Fruit fly (Drosophila melanogaster) whole organism, larva: ENCODE data around the gene Art6.

Experiments
- noc ChIP-seq: fragments of 200-800 bp; sonication (Bioruptor generic); optimal IDR thresholded peaks from 3 replicates; lab custom pipeline; 2019; ENCODE audit warnings: missing biosample characterization, mild to moderate bottlenecking, missing genetic modification characterization, moderate library complexity

Gene Art6

DNA sequence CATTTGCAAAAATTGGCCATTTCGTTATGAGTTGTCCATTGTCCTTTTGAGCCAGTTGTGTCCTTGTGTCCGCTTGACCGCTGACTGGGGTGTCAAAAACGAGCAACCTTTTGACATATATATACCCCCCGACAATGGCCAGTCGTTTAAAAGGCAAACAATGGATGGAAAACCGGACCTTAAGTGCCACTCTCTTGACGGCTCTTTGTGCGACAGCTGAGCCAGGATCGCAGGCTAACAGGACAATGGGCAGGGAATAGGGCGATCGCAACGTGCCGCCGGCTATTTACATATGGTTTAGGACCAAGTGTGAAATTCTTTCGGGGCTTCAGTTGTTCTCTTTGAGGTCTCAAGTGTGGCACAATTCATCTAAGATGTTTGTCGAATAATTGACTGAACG lies 9.3 kb downstream of the Art6 start:
- no peak for TF ChIP-seq noc (tag; lab: Kevin White, UChicago)

DNA sequence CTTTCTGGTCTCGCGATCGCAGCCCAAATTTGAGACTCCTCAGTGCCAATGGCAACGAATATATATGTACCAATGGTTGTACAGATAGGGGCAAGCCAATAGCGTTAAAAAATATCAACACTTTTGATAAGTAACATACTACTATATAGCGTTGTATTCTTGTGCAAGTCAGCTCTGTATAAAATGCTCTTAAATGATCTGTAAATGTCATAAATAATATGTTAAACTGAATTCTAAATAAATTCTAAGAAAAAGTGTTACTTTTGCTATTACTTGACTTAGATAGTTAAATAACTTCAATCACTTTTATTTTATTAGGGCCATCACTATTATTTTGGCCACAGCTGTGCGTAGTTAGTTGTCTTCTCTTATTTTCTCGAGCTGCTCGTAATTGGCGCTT lies 11.0 kb downstream of the Art6 start:
- no peak for TF ChIP-seq noc (tag; lab: Kevin White, UChicago)

DNA sequence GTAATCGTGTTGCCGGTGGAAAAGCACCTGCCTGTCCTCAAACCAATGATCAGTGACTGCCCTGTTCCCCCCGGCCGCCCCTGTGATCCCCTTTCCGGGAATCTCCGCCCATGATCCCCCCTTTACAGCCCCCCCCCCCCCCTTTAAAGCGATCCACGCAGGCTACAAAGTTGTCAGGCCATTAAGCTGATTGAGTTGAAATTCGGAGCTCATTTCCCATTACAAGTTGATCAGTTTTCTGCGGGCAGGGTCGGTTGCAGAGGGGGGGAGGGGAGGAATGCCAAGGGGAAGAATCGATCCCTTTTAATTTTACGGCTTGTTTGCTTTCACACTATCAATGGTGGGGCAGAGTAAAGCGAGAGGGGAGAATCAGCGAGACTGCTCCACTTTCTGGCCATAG lies 11.6 kb downstream of the Art6 start:
- TF ChIP-seq noc (tag; lab: Kevin White, UChicago): no peak

DNA sequence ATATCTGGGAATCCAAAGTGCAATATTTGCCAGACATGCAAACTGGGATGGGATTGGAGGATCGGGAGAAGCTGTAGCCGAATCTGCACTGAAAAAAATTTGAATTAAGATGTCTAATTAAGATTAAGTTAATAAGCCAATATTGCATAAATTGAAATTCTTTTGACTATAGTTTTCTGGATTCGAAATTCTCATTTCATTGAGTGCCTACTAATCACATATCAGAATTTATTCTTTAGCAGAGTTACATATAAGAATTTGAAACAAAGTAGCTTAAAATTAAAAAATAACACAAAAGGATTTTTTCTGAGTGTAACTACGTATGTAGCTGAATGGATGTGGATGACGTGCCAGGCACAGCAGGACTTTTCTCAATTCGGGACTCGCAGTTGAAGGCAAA lies 13.8 kb downstream of the Art6 start:
- TF ChIP-seq noc (tag; lab: Kevin White, UChicago): no peak

DNA sequence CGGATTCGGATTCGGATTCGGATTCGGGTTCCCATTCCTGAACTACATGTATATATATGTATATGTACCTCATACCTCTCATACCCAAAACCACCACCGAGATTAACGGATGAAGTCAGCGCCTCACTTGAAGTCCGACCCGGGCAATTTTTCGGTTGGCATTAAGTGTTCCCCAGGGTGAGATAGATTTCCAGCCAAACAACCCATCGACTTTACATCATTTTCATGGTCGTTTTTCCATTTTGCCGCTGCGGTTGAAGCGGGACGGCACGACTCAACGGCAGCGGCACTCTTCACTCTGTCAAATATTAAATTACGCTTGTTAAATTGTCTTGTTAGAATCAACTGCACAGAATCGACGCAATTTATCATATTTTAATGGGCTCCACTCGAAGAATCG lies 15.4 kb downstream of the Art6 start:
- TF ChIP-seq noc (tag; lab: Kevin White, UChicago): no peak

DNA sequence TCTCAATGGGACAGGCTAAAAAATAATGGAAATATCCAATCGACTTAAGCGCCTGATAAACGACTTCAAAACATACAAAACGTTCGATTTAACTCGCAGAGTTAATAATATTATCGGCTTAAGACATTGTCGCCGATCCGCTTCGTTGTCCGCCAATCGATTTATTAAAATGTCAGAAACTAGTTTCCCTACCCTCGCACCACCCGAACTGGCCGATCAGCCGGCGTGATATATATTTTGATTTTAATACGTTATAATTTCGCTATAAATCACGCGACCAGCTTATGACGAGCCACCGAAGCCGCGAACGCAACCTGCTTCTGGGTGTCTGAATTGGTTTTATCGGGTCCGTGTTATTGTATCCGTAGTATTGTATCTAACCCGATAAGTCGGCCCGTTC lies 18.1 kb downstream of the Art6 start:
- TF ChIP-seq noc (tag; lab: Kevin White, UChicago): no peak

DNA sequence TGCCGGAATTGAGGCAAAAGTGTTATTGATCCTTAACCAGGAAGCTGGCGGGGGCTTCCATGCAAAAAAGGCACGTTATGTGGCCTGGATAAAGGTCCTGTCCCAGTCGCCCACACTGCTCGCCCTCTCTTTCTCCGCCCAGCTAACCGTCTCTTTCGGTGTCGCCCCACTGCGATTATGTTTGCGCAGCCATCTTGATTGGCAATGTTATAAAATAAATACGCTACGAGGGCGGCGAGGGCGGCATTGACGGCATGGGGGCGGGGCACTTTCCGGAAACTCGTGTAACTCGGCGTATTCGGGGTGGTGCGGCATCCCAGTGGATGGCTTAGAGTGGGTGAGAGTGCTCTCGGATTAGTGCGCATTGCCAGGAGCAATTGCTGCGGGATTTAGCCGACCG lies 22.0 kb downstream of the Art6 start:
- TF ChIP-seq noc (tag; lab: Kevin White, UChicago): no peak

DNA sequence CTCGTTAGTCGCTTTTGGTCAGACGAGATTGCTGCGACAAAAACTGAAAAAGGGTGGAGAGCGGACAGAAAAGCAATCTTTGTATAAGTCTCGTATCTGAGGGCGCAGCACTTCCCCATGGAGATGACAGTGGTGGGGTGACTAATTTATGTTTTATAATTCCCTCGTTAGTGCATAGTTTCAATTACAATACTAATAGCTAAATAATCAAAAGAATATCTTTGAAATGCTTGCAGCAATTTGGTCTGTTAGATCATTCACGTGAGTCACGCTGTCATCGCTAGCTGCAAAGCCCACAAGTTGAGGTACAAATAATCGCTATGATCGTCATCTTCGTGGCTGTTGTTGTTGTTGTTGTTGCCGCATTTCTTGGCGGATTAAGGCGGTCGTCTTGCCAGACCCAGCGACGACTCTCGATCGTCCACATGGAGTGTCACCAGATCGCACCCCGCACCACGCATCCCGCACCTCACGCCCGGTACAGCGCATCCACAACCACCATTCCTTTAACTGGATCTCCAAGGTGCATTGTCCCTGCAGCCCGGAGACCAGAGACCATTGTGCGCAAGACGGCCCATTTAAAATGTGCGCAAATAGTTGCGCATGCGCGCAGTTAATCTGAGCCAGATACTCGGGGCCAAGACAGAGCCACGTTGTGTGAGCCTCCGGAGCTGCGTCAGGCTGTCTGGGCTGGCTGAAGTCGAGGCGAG lies 23.7 kb downstream of the Art6 start:
- no peak for TF ChIP-seq noc (tag; lab: Kevin White, UChicago)

DNA sequence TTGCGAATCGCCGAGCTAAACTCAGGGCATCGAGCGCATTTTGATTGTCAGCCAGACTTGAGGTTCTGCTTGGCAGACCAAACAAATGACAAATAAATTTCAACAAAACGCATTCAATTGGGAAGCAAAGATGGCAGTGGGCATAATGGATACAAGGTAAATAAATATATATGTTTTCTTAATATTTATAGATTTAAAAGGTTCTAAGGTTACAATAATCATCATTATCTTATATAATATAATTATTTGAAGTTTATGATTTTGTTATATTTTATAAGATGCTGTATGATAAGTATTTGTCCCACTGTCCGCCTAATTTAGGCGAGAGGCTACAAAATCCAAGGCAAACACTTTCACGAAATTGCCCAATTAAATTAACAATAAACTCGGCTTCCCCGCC lies 27.6 kb downstream of the Art6 start:
- TF ChIP-seq noc (tag; lab: Kevin White, UChicago): no peak

DNA sequence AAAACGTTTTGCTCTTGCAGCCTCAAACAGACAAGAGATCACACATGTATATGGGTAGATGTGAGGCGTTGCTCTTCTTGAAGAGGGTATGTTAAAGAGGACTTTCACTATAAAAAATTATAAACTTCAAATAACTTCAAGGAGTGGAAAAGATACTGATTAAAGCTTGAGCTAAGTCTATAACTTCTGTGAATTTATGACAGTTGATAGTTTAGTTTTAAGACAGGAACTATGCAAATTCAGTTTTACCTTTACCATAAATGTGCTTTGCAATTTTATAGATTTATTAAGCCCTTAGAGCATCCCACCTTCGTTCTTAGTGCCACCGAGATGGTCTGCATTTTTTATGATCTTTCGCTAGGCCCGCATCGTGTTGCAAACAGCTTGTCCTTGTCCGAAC lies 29.1 kb downstream of the Art6 start:
- TF ChIP-seq noc (tag; lab: Kevin White, UChicago): no peak

DNA sequence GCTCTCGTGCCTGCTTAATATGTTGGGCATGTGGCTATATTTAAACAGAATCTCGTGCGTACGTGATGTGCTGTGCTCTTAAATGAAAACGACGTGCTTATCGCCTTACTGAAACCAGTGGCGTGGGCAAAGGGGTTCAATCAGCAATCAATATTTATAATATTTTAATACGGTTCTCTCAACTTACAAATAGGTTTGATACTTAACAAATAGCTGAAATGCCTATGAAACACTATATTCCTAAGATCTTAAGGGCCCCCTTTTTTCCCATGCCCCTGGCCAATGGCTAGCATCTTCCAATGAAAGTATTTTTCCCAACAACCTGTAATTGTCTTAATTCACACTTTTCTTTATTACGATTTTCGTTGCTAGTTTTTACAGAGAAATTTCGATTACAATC lies 30.0 kb downstream of the Art6 start:
- TF ChIP-seq noc (tag; lab: Kevin White, UChicago): no peak

DNA sequence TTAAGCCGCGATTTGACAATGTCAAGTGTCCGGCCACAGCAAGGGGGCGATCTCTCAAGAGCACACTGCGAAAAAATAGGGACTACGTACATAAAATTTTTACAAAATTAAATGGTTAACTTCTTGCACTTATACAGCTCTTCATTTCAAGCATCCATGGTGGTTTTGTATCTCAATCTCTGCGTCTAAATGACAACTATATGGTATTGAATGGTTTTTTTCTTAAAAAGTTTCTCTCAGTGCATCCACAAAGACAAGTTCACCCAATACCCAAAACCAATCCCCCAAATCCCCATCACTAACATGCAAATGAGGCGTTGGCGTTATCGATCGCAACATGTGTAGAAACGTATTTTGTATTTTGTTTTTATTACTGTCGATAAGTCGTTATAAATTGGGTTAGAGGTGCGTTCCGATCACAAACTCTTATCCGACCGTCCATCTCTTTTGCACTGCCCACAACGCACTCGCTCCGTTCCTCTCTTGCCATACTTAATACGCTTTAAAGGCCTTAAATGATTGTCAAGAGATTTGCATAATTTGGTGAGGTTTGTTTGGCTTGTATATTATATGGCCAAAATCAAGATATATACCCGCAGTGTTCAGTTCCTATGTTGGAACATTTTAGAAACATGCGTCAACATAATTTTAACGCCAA lies 30.7 kb downstream of the Art6 start:
- peak; percentile 59 for TF ChIP-seq noc (tag; lab: Kevin White, UChicago)

DNA sequence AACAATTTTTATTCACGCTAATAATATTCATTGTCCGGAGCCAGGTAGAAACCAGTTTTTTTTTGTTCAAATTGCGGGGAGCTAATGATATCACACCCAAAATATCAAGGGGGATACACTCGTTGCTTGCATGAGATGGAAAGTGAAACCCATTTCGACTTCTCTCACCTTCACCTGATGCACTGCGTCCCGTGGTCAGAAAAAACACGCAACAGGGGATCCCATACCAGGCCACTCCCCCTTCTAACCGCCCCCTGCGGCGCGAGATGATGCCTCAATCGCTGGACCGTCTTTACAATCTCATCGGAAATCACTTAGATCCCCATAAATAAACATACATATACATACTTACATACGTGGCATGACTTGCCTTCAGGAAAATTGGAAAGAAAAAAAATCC lies 32.0 kb downstream of the Art6 start:
- TF ChIP-seq noc (tag; lab: Kevin White, UChicago): no peak

DNA sequence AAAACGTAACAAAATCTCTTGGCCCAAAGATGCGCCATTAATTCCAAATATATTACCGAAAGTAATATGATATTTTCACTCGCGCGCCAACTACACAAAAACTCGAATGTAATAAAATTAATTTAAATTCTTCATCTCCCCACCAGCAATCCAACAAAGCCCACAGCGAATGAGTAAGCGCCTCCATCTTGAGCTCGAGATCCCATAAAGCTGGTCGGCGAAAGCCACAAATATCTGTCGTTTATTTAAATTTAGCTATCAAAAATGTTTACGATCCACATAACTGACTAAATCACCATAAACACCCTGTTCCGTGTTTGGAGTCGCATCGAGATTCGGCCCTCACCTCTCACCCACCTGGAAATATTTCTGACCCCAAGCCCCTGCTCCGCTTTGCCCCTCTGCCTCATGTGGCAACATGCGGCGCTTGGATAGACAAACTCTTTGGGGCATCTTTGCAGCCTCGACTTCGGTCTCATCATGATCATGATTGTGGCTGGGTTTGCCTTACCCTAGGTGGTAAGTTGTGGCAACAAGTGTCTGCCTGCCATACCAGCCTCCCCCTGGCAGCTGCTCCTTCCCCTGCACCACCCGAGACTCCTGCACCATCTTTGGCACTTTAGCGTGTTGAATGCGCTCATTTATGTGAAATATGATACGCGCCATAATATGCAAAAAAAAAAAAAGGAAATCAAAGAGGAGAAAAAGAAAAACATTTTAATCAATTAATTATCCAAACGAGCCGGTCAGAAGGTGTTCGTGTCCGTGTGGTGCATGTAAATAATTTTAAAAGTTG lies 33.4 kb downstream of the Art6 start:
- no peak for TF ChIP-seq noc (tag; lab: Kevin White, UChicago)

DNA sequence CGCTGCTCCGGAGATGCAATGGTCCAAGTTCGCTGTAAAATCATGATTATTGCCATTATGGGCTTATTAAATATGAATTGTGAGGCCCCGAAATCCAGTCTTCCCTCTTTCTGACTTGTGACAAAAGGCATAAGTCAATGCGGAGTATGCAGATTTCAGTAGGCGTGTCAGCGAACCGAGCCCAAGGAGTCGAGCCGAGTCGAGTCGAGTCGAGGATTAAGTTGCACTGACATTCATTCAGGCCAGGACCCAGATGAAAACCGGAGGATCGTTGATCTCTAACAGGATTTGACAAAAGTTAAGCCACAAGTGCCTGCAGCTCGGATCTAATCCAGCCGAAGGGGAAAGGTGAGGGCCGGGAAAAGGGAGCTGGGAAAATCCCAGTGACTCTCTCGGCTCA lies 34.3 kb downstream of the Art6 start:
- no peak for TF ChIP-seq noc (tag; lab: Kevin White, UChicago)

DNA sequence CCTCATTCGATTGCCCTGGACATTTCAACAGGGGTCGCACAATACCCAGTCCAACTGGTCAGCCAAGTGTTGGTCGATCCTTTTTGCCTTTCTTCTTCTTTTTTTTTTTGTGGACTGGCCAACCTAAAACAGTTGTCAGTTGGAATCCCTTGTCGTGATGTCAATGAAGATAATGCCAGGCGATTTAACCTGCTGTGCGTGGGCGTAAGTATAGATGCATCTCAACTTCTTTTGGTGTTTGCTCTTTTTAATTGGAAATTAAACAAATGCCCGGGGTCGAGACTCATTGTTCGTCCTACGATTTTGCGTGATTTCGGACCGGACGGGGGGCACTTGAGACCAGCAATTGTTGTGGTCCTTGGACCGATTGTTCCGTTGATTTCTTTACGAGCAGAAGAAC lies 35.7 kb downstream of the Art6 start:
- no peak for TF ChIP-seq noc (tag; lab: Kevin White, UChicago)

DNA sequence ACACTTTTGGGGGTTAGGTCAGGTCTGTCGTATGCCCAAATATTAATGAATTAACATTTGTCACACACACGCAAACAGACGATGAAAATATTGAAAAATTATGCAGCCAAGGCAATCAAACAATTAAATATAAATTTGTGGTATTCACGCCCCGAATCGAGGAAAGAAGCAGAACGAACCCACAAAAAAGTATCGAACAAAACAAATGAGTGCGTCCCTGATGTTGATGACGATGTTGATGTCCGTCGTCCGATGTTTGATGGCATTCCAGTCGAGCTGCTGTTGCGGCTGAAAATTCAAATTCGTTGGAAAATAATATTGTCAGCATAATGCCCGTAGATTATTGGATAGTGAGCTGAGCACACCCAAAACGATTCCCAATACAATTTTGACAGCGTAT lies 36.5 kb downstream of the Art6 start:
- no peak for TF ChIP-seq noc (tag; lab: Kevin White, UChicago)
